Fruit fly (Drosophila melanogaster): ENCODE measurements around the gene Egfrap.
A peak's percentile ranks its signal among the peaks of the same experiment; 100 is the strongest.

- no peak for TF ChIP-seq kay (GFP tag; ENCODE audit: borderline replicate concordance)
- TF ChIP-seq CG7045 (GFP tag; optimal IDR thresholded peaks at IDR 0.05) = no peak
- TF ChIP-seq toe (GFP tag; optimal IDR thresholded peaks at IDR 0.05) = no peak
- TF ChIP-seq CG33017 (tag; optimal IDR thresholded peaks at IDR 0.05) = no peak
- no peak for TF ChIP-seq cnc (optimal IDR thresholded peaks at IDR 0.05)
- TF ChIP-seq CG12768 (GFP tag; optimal IDR thresholded peaks at IDR 0.05) = peak; percentile 48
- no peak for TF ChIP-seq tj (GFP tag; optimal IDR thresholded peaks at IDR 0.05)
- TF ChIP-seq CG5204 (GFP tag; optimal IDR thresholded peaks at IDR 0.05) = no peak
- no peak for TF ChIP-seq cic (GFP tag; optimal IDR thresholded peaks at IDR 0.05)
- no peak for TF ChIP-seq CG14711 (tag; optimal IDR thresholded peaks at IDR 0.05)
- TF ChIP-seq Clk (GFP tag; optimal IDR thresholded peaks at IDR 0.05) = no peak
- TF ChIP-seq CG1620 (GFP tag; optimal IDR thresholded peaks at IDR 0.05) = no peak
- peak; percentile 25 for TF ChIP-seq bab1 (GFP tag; optimal IDR thresholded peaks at IDR 0.05)
- peak; percentile 16 for TF ChIP-seq ovo (GFP tag; optimal IDR thresholded peaks at IDR 0.05)
Observed at dm6 chr3L:5976121-5976906, 25.9 kb upstream of the Egfrap start.
